Worm (Caenorhabditis elegans) whole organism, young adult: ENCODE results near the gene C01G10.1.

Experiments
- attf-6 ChIP-seq: fragments of 200-800 bp; sonication (Bioruptor generic); IDR thresholded peaks from 2 replicates; pipeline ENCODE4 v1.3.6; 2022; ENCODE audit warnings: missing genetic modification reagents, missing genetic modification characterization, missing compliant biosample characterization
- ceh-100 ChIP-seq: fragments of 200-800 bp; sonication (Bioruptor generic); IDR thresholded peaks from 2 replicates; pipeline ENCODE4 v1.3.6; 2022; ENCODE audit warnings: missing genetic modification reagents, missing genetic modification characterization, missing compliant biosample characterization
- egl-18 ChIP-seq: fragments of 200-800 bp; sonication (Bioruptor generic); IDR thresholded peaks from 2 replicates; pipeline ENCODE4 v1.3.6; 2022; ENCODE audit warnings: missing genetic modification reagents, missing genetic modification characterization, missing compliant biosample characterization
- ets-4 ChIP-seq: fragments of 200-800 bp; sonication (Bioruptor generic); optimal IDR thresholded peaks from 2 replicates; lab custom pipeline; 2018; ENCODE audit warnings: mild to moderate bottlenecking, missing genetic modification characterization, missing compliant biosample characterization
- hmg-20 ChIP-seq: fragments of 200-800 bp; sonication (Bioruptor generic); IDR thresholded peaks from 2 replicates; pipeline ENCODE4 v1.3.6; 2022; ENCODE audit warnings: missing genetic modification reagents, missing genetic modification characterization, missing compliant biosample characterization
- lsl-1 ChIP-seq: fragments of 200-800 bp; sonication (Bioruptor generic); optimal IDR thresholded peaks from 2 replicates; lab custom pipeline; 2018; ENCODE audit warnings: mild to moderate bottlenecking, missing genetic modification characterization, moderate library complexity, missing compliant biosample characterization
- rpc-1 ChIP-seq, 2 experiments: fragments of 150-350 bp in 1 of 2; sonication (generic microtip) in 1 of 2; optimal IDR thresholded peaks; 2 replicates each; lab custom pipeline; 2014 to 2018; ENCODE audit warnings: missing biosample characterization in 1 of 2, missing genetic modification characterization in 1 of 2, missing genetic modification reagents in 1 of 2, missing genotype in 1 of 2

ce11 chrV:15051720-15052119, 47.8 kb upstream of the C01G10.1 start:
- no peak for TF ChIP-seq rpc-1 (optimal IDR thresholded peaks at IDR 0.05; lab: Kevin White, UChicago)
- TF ChIP-seq rpc-1 (tag; optimal IDR thresholded peaks at IDR 0.05; lab: Kevin White, UChicago), result no peak
- TF ChIP-seq hmg-20, result no peak
- no peak for TF ChIP-seq egl-18
- TF ChIP-seq lsl-1 (GFP tag; lab: Kevin White, UChicago), result no peak
- TF ChIP-seq ets-4 (GFP tag; lab: Kevin White, UChicago), result no peak
- TF ChIP-seq ceh-100 (GFP tag; lab: Robert Waterston, UW), result no peak
- no peak for TF ChIP-seq attf-6 (GFP tag; lab: Robert Waterston, UW)
